Worm (Caenorhabditis elegans) whole organism, midembryonic: ENCODE data around the gene C35A11.4.

Experiments used
- T22C8.4 ChIP-seq: fragments of 200-800 bp; sonication (Bioruptor generic); IDR thresholded peaks from 2 replicates; pipeline ENCODE4 v1.3.6; 2022; ENCODE audit warnings: missing genetic modification characterization, missing compliant biosample characterization
- cog-1 ChIP-seq: sonication (generic microtip); optimal IDR thresholded peaks from 2 replicates; lab custom pipeline; 2016; ENCODE audit warnings: missing genetic modification characterization, missing compliant biosample characterization
- flt-1 ChIP-seq: fragments of 200-800 bp; sonication (Bioruptor generic); IDR thresholded peaks from 2 replicates; pipeline ENCODE4 v1.3.6; 2022; ENCODE audit warnings: missing genetic modification characterization, missing compliant biosample characterization
- klf-2 ChIP-seq: fragments of 200-800 bp; sonication (Bioruptor generic); conservative IDR thresholded peaks from 2 replicates; pipeline ENCODE4 v1.3.6; 2022; ENCODE audit warnings: missing genetic modification reagents, missing genetic modification characterization, missing compliant biosample characterization
- med-1 ChIP-seq: sonication (generic microtip); optimal IDR thresholded peaks from 2 replicates; lab custom pipeline; 2017; ENCODE audit warnings: missing genetic modification characterization, mild to moderate bottlenecking, missing compliant biosample characterization, antibody characterized with exemption, missing genetic modification reagents; ENCODE audit not compliant: insufficient read depth
- ref-1 ChIP-seq: fragments of 200-800 bp; sonication (Bioruptor generic); conservative IDR thresholded peaks from 2 replicates; pipeline ENCODE4 v1.3.6; 2022; ENCODE audit warnings: missing genetic modification reagents, missing genetic modification characterization, missing compliant biosample characterization
- tab-1 ChIP-seq: fragments of 200-800 bp; sonication (Bioruptor generic); IDR thresholded peaks from 2 replicates; pipeline ENCODE4 v1.3.6; 2022; ENCODE audit warnings: missing genetic modification characterization, missing compliant biosample characterization
- ztf-23 ChIP-seq: fragments of 200-800 bp; sonication (Bioruptor generic); IDR thresholded peaks from 2 replicates; pipeline ENCODE4 v1.3.6; 2022; ENCODE audit warnings: missing genetic modification reagents, missing genetic modification characterization, missing compliant biosample characterization
- ztf-29 ChIP-seq: fragments of 200-800 bp; sonication (Bioruptor generic); IDR thresholded peaks from 2 replicates; pipeline ENCODE4 v1.3.6; 2022; ENCODE audit warnings: missing genetic modification reagents, missing genetic modification characterization, missing compliant biosample characterization

The C35A11.4 gene

DNA sequence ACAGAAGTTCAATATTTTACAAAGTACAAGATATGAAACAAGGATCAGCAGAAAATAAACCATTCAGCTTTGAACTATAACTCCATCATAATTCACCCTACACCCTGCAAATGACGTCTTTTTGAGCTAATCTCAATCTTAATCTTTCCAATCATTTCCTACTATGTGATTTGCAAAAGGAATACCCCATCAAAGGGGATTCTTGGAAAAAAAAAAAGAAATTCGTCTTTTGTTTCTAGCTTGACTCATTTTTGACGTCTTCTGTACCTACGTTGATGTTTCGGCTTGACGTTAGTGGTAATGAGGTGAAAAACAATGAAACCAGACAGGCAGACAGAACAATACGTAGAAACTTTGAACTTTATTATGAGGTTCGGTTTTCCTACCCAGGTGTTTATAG is 30.7 kb downstream of the C35A11.4 start:
- TF ChIP-seq ztf-29 (GFP tag; lab: Robert Waterston, UW): no peak
- TF ChIP-seq flt-1 (GFP tag; lab: Robert Waterston, UW): no peak
- no peak for TF ChIP-seq ref-1 (GFP tag; lab: Robert Waterston, UW)
- TF ChIP-seq T22C8.4 (GFP tag; lab: Robert Waterston, UW): no peak
- no peak for TF ChIP-seq med-1 (GFP tag; lab: Kevin White, UChicago)
- TF ChIP-seq cog-1 (tag; lab: Kevin White, UChicago): no peak
- no peak for TF ChIP-seq klf-2 (GFP tag; lab: Robert Waterston, UW)
- no peak for TF ChIP-seq tab-1 (GFP tag; lab: Robert Waterston, UW)
- no peak for TF ChIP-seq ztf-23 (GFP tag; lab: Robert Waterston, UW)

DNA sequence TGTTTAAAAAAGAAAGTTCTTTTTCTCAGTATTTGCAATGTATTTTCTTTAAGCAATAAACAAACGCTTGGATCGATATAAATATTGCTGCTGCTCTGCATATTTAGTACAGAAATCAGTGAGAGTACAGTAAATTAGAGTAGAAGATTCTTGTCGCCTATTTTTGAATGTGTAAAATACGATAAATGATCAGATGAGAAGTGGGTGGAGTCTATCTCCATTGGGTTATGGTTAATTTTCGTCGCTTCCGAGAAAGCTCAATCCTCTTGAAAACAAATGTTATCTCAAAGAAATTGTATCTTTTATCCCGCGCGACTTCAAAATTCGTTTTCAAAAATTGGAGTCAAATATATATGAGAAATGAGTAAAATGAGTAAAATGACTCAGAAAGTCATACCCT is 34.2 kb downstream of the C35A11.4 start, which contains the start of gene nhr-216:
Gene nhr-216, minus strand, starts transcription at position 101 of the 400 bp plus-strand sequence.
- TF ChIP-seq ztf-23 (GFP tag; lab: Robert Waterston, UW): no peak
- TF ChIP-seq ref-1 (GFP tag; lab: Robert Waterston, UW): no peak
- TF ChIP-seq cog-1 (tag; lab: Kevin White, UChicago): no peak
- no peak for TF ChIP-seq klf-2 (GFP tag; lab: Robert Waterston, UW)
- TF ChIP-seq tab-1 (GFP tag; lab: Robert Waterston, UW): no peak
- TF ChIP-seq med-1 (GFP tag; lab: Kevin White, UChicago): no peak
- TF ChIP-seq ztf-29 (GFP tag; lab: Robert Waterston, UW): no peak
- TF ChIP-seq flt-1 (GFP tag; lab: Robert Waterston, UW): no peak

DNA sequence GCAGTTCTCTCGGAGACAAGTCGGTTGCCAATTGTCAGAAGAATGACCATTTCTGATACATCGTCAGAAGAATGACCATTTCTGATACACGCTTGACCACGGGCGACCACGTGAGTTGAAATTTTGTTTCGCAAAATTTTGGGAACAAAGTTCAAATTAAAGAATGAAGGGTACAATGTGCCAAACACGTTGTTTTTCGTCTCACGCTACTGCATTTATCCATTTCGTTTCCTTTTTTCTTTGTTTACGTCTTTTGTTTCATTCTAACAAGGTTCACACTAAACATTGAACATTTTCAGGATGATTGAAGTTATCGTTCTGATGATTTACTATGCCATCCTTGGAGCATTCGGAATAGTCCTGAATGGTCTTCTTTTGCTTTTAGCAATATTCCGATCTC is 41.5 kb downstream of the C35A11.4 start, which contains the start of gene srd-9:
Gene srd-9, plus strand, starts transcription at position 301 of the 400 bp plus-strand sequence.
- TF ChIP-seq klf-2 (GFP tag; lab: Robert Waterston, UW) (no peak), ref-1 (GFP tag; lab: Robert Waterston, UW) (no peak), T22C8.4 (GFP tag; lab: Robert Waterston, UW) (no peak), cog-1 (tag; lab: Kevin White, UChicago) (no peak), ztf-29 (GFP tag; lab: Robert Waterston, UW) (no peak), ztf-23 (GFP tag; lab: Robert Waterston, UW) (no peak), tab-1 (GFP tag; lab: Robert Waterston, UW) (no peak), med-1 (GFP tag; lab: Kevin White, UChicago) (no peak), flt-1 (GFP tag; lab: Robert Waterston, UW) (no peak)

DNA sequence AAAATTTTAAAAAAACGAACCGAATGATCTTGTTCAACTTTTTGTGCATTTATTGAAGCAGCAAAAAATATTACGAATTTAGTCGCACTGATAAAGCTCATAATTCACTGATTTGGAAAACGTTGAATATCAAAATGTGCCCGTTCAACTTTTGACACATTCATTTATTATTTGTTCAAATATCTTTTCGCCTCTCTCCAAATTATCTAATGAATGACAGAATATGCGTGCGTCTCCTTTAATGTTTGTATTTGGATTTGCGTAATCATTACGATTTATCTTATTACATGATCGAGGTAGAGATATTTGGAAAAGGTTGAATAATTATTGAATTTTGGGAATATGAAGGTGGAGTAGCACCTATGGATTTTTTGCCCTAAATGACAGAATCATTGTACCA is 43.5 kb downstream of the C35A11.4 start, which contains the start of gene T09D3.3:
Gene T09D3.3, minus strand, starts transcription at position 101 of the 400 bp plus-strand sequence.
- TF ChIP-seq ztf-29 (GFP tag; lab: Robert Waterston, UW) (no peak), T22C8.4 (GFP tag; lab: Robert Waterston, UW) (no peak), tab-1 (GFP tag; lab: Robert Waterston, UW) (no peak), med-1 (GFP tag; lab: Kevin White, UChicago) (no peak), klf-2 (GFP tag; lab: Robert Waterston, UW) (no peak), flt-1 (GFP tag; lab: Robert Waterston, UW) (no peak), ztf-23 (GFP tag; lab: Robert Waterston, UW) (no peak), cog-1 (tag; lab: Kevin White, UChicago) (no peak), ref-1 (GFP tag; lab: Robert Waterston, UW) (no peak)

ce11 chrV:5345419-5345818 is 47.5 kb downstream of the C35A11.4 start, which contains the start of gene srg-25:
Gene srg-25, minus strand, starts transcription at chrV:5345519.
- TF ChIP-seq klf-2 (GFP tag; lab: Robert Waterston, UW) (no peak), med-1 (GFP tag; lab: Kevin White, UChicago) (no peak), cog-1 (tag; lab: Kevin White, UChicago) (no peak), T22C8.4 (GFP tag; lab: Robert Waterston, UW) (no peak), tab-1 (GFP tag; lab: Robert Waterston, UW) (no peak), ref-1 (GFP tag; lab: Robert Waterston, UW) (no peak), ztf-29 (GFP tag; lab: Robert Waterston, UW) (no peak), flt-1 (GFP tag; lab: Robert Waterston, UW) (no peak), ztf-23 (GFP tag; lab: Robert Waterston, UW) (no peak)

DNA sequence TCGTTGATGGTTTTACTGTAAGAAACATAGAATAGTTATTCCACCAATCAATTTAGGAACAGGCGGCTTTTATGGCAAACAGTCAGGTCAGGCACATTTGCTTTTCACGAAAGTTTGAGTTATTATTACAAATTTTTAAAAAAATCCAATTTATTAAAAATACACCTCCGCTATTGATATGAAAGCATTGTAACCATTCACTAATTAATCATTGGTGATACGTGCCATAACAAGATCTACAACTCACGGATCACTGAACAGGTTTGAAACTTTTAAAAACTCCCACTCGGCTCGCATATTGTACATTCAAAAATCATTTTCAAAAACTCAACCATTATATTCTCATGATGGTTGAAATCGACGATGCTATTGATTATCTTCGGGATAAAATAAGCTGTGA is 53.5 kb downstream of the C35A11.4 start, which contains the start of gene srg-27:
Gene srg-27, plus strand, starts transcription at position 301 of the 400 bp plus-strand sequence.
- TF ChIP-seq tab-1 (GFP tag; lab: Robert Waterston, UW) (no peak), T22C8.4 (GFP tag; lab: Robert Waterston, UW) (no peak), med-1 (GFP tag; lab: Kevin White, UChicago) (no peak), ztf-29 (GFP tag; lab: Robert Waterston, UW) (no peak), cog-1 (tag; lab: Kevin White, UChicago) (no peak), ref-1 (GFP tag; lab: Robert Waterston, UW) (no peak), ztf-23 (GFP tag; lab: Robert Waterston, UW) (no peak), klf-2 (GFP tag; lab: Robert Waterston, UW) (no peak), flt-1 (GFP tag; lab: Robert Waterston, UW) (no peak)
